Worm (Caenorhabditis elegans): ENCODE measurements around the gene lbp-4.

- TF ChIP-seq lin-35 (GFP tag; optimal IDR thresholded peaks at IDR 0.05) (no peak), B0261.1 (tag; optimal IDR thresholded peaks at IDR 0.05) (no peak), tbx-9 (tag; optimal IDR thresholded peaks at IDR 0.05; ENCODE audit: borderline replicate concordance) (no peak), unc-130 (GFP tag; optimal IDR thresholded peaks at IDR 0.05) (no peak), ztf-6 (GFP tag; IDR thresholded peaks at IDR 0.05) (no peak), B0019.2 (GFP tag; conservative IDR thresholded peaks at IDR 0.05) (no peak), unc-62 (GFP tag; optimal IDR thresholded peaks at IDR 0.05) (no peak), nfya-1 (tag; optimal IDR thresholded peaks at IDR 0.05; ENCODE audit: borderline replicate concordance, insufficient read depth) (no peak), ztf-22 (GFP tag; optimal IDR thresholded peaks at IDR 0.05) (no peak), hlh-26 (GFP tag; conservative IDR thresholded peaks at IDR 0.05) (no peak), ztf-28 (GFP tag; IDR thresholded peaks at IDR 0.05) (no peak), rpc-1 (optimal IDR thresholded peaks at IDR 0.05) (no peak), rpc-1 (tag; optimal IDR thresholded peaks at IDR 0.05) (no peak), ztf-18 (tag; optimal IDR thresholded peaks at IDR 0.05) (no peak)
These were observed 46.7 kb upstream of the lbp-4 start for ce11 chrV:7773647-7774046.

All from whole organism, young adult.